Worm (Caenorhabditis elegans) whole organism, dauer: Measurements from ENCODE around the gene nhx-5.

Source experiments
- unc-62 ChIP-seq: sonication (generic microtip); optimal IDR thresholded peaks from 2 replicates; lab custom pipeline; 2017; ENCODE audit warnings: missing biosample characterization, missing genetic modification reagents, missing genetic modification characterization

Gene nhx-5

ce11 chrX:10576872-10577271 is at the start of gene nhx-5:
nhx-5 (plus strand) TSS chrX:10576953.
- no peak for TF ChIP-seq unc-62 (GFP tag; lab: Kevin White, UChicago)

- no peak for TF ChIP-seq unc-62 (GFP tag; lab: Kevin White, UChicago)
These were observed 49.3 kb upstream of the nhx-5 start for ce11 chrX:10527414-10527813.

ce11 chrX:10528993-10529392 is 47.8 kb upstream of the nhx-5 start, which contains the start of the genes F14F3.5 and slcf-1:
F14F3.5 (minus strand) TSS chrX:10529226.
slcf-1 (plus strand) TSS chrX:10529294.
- TF ChIP-seq unc-62 (GFP tag; lab: Kevin White, UChicago): no peak

ce11 chrX:10532180-10532833 is 44.4 kb upstream of the nhx-5 start:
- TF ChIP-seq unc-62 (GFP tag; lab: Kevin White, UChicago): no peak

- TF ChIP-seq unc-62 (GFP tag; lab: Kevin White, UChicago): no peak
These were observed 43.3 kb upstream of the nhx-5 start, which contains the start of gene glo-3 for ce11 chrX:10533447-10533846. glo-3 (plus strand) TSS chrX:10533699.

- TF ChIP-seq unc-62 (GFP tag; lab: Kevin White, UChicago): no peak
These were observed 42.0 kb upstream of the nhx-5 start for ce11 chrX:10534625-10535244.

ce11 chrX:10541789-10542188 is 35.0 kb upstream of the nhx-5 start:
- TF ChIP-seq unc-62 (GFP tag; lab: Kevin White, UChicago): no peak

- TF ChIP-seq unc-62 (GFP tag; lab: Kevin White, UChicago): no peak
These were observed 34.3 kb upstream of the nhx-5 start, which contains the start of the genes F59F5.3 and F59F5.4 for ce11 chrX:10542313-10543048. F59F5.3 (minus strand) TSS chrX:10542413. F59F5.4 (plus strand) TSS chrX:10542998.

- no peak for TF ChIP-seq unc-62 (GFP tag; lab: Kevin White, UChicago)
These were observed 31.0 kb upstream of the nhx-5 start, which contains the start of gene F59F5.5 for ce11 chrX:10545716-10546115. F59F5.5 (plus strand) TSS chrX:10546016.

ce11 chrX:10553048-10553447 is 23.7 kb upstream of the nhx-5 start:
- no peak for TF ChIP-seq unc-62 (GFP tag; lab: Kevin White, UChicago)

- no peak for TF ChIP-seq unc-62 (GFP tag; lab: Kevin White, UChicago)
These were observed 21.4 kb upstream of the nhx-5 start, which contains the start of gene syd-2 for ce11 chrX:10555189-10555964. syd-2 (minus strand) TSS chrX:10555239.

ce11 chrX:10556764-10557163 is 20.0 kb upstream of the nhx-5 start:
- no peak for TF ChIP-seq unc-62 (GFP tag; lab: Kevin White, UChicago)

- no peak for TF ChIP-seq unc-62 (GFP tag; lab: Kevin White, UChicago)
These were observed 17.6 kb upstream of the nhx-5 start, which contains the start of gene F59F5.7 for ce11 chrX:10559203-10559602. F59F5.7 (plus strand) TSS chrX:10559503.

- TF ChIP-seq unc-62 (GFP tag; lab: Kevin White, UChicago): no peak
These were observed 10.0 kb upstream of the nhx-5 start for ce11 chrX:10566775-10567174.
